Worm (Caenorhabditis elegans): ENCODE results near the gene H40L08.3.

The H40L08.3 gene

DNA sequence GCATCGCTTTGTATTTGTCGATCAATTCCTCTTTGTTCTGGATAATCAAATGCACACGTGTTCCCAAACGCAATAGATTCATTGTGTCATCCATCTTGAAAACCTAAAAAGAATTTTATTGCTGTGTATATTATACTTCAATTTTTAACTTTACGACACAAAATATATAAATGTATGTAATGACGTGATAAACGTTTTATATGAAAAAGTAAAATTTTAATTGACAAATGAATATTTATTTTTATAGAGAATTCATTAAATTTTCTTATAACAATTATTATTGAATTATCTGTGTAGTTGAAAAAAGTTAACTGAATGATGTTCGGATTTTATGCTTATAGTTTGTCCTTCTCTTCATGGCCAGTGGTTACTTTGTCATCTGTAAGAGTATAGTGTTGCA, 20.0 kb downstream of the H40L08.3 start, which contains the start of gene H03G16.7:
Gene H03G16.7, minus strand, starts transcription at position 101 of the 400 bp plus-strand sequence.
- TF ChIP-seq ama-1 (optimal IDR thresholded peaks at IDR 0.05) (no peak), jun-1 (tag; optimal IDR thresholded peaks at IDR 0.05) (no peak), ZK546.5 (tag; optimal IDR thresholded peaks at IDR 0.05) (no peak), pha-4 (tag; optimal IDR thresholded peaks at IDR 0.05) (no peak), snpc-4 (tag; optimal IDR thresholded peaks at IDR 0.05) (no peak), nhr-11 (tag; optimal IDR thresholded peaks at IDR 0.05) (no peak), lin-15B (tag; optimal IDR thresholded peaks at IDR 0.05) (no peak), hmg-11 (tag; optimal IDR thresholded peaks at IDR 0.05) (no peak), nhr-28 (tag; optimal IDR thresholded peaks at IDR 0.05) (no peak), nhr-67 (tag; optimal IDR thresholded peaks at IDR 0.05) (no peak)

DNA sequence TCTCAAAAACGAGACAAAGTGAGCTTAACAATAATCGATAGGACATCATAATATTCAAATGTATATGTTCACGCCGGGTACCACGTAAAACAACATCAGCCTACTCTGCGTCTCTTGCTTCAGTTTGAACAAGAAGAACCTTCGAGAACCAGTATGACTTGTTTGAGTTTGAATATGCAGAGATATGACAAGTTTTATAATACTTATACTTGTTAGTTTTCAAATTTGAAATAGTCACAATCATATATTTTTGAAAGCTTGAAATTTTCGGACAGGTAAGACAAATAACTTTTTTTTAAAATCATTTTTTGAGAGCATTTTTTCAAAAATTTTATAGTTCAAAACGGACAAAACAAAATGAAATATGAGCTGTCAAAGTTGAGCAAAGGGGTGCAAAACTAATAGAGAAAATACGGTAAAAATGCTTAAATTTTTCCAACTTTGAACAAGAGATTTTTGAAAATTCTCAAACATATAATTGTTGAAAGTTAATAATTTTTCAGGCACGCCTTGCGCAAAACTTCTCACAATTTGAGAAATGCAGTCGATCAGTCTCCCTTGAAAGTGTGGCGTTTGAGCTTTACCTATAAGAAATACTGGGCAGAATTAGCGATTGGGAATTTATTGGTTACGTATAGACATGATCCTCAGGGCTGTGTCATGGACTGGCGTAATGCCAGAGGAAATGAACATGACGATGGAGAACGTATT, 22.5 kb downstream of the H40L08.3 start, which contains the start of gene H03G16.1:
Gene H03G16.1, plus strand, starts transcription at position 661 of the 711 bp plus-strand sequence.
- TF ChIP-seq aly-2 (tag; optimal IDR thresholded peaks at IDR 0.05) (no peak), mml-1 (tag; optimal IDR thresholded peaks at IDR 0.05) (no peak), tbx-2 (tag; optimal IDR thresholded peaks at IDR 0.05) (no peak), unc-39 (tag; optimal IDR thresholded peaks at IDR 0.05) (no peak), nhr-25 (tag; optimal IDR thresholded peaks at IDR 0.05) (no peak), snpc-4 (tag; optimal IDR thresholded peaks at IDR 0.05) (no peak), unc-62 (GFP tag; optimal IDR thresholded peaks at IDR 0.05) (no peak), nhr-23 (tag; optimal IDR thresholded peaks at IDR 0.05) (no peak), elt-3 (tag; optimal IDR thresholded peaks at IDR 0.05) (no peak), ztf-11 (tag; optimal IDR thresholded peaks at IDR 0.05) (no peak), eor-1 (tag; optimal IDR thresholded peaks at IDR 0.05) (no peak), ama-1 (optimal IDR thresholded peaks at IDR 0.05) (no peak)

DNA sequence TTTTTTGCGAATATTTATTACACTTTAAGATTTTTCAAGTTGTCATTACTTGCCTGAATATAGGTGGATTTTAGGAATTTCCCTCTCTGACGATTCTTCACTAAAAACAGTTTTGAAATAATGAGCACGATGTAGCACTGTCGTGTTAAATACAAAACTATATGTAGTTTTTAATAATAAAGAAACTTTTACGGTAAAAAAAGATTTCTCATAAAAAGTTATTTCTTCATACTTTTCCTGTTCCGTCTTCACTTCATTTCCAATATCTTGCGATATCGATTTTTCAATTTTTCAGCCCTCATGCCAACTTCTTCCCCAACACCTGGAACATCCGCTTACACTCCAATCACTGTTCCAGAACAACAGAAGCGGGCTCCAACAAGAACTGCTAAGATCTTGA, 23.5 kb downstream of the H40L08.3 start, which contains the start of gene H03G16.6:
Gene H03G16.6, plus strand, starts transcription at position 301 of the 400 bp plus-strand sequence.
- TF ChIP-seq eor-1 (tag; optimal IDR thresholded peaks at IDR 0.05) = no peak
- TF ChIP-seq lin-15B (tag; optimal IDR thresholded peaks at IDR 0.05) = no peak
- TF ChIP-seq nhr-11 (tag; optimal IDR thresholded peaks at IDR 0.05) = no peak
- TF ChIP-seq nhr-67 (tag; optimal IDR thresholded peaks at IDR 0.05) = no peak
- TF ChIP-seq mml-1 (tag; optimal IDR thresholded peaks at IDR 0.05) = no peak
- TF ChIP-seq daf-12 (tag; optimal IDR thresholded peaks at IDR 0.05) = no peak
- no peak for TF ChIP-seq pha-4 (tag; optimal IDR thresholded peaks at IDR 0.05)

DNA sequence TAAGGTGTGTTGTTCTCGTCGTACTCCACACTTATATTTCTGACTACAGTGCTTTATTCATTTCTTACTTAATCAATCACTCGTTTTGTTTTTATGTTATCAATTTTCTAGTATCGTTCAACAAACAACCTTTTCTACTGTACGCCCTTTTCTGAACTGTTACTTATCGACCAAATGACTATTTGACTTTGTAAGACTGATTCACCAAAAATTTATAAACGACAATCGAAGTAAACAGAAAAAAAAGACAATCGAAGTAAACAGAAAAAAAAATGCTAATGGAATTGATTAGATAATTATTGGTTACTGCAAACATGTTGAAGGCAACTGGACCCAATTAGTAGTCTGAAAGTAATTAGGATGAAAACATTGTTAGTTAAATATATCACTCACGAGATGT, 25.9 kb downstream of the H40L08.3 start:
- peak; percentile 4 for TF ChIP-seq elt-2 (tag; optimal IDR thresholded peaks at IDR 0.05)
- peak; percentile 58 for TF ChIP-seq pha-4 (tag; optimal IDR thresholded peaks at IDR 0.05)
- no peak for TF ChIP-seq mml-1 (tag; optimal IDR thresholded peaks at IDR 0.05)

DNA sequence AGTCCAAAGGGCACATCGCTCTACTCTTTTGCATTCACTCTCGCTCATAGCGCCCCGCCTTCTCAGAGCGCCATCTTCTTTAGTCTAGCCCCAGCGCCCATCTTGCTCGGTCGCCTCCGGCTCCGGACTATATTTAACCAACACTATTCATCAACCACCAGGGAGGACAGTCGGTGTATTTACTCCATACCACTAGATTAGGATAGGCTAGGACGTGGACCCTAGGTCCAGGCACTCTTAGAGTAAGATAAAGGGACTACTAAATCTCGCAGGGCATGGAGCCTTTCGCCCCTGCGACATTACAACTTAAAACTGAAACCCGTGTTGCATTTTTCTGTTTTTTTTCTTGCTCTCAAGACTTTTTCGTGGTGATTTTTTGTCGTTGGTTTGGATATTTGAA, 28.4 kb downstream of the H40L08.3 start:
- TF ChIP-seq snpc-4 (tag; optimal IDR thresholded peaks at IDR 0.05) (no peak), unc-39 (tag; optimal IDR thresholded peaks at IDR 0.05) (no peak), lin-15B (tag; optimal IDR thresholded peaks at IDR 0.05) (no peak), ceh-28 (tag; optimal IDR thresholded peaks at IDR 0.05) (no peak), pha-4 (tag; optimal IDR thresholded peaks at IDR 0.05) (no peak)

DNA sequence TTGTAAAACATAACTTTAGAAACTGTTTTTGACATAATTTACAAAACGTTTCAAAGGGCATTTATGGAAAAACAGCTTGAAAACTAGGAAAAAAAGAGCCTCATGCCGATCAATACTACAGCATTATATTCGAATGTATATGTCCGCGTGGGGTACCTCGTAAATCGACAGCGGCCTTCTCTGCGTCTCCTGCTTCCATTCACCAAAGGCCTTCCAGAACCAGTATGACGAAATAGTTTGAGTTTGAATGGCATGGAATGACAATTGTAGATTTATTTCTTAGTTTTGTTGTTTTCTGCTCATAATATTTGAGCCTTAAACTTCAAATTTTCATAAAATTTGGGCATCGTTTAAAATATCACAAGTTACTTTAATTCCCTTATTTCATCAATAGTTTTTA, 30.5 kb downstream of the H40L08.3 start:
- TF ChIP-seq hmg-11 (tag; optimal IDR thresholded peaks at IDR 0.05) = peak; percentile 30
- TF ChIP-seq R02D3.7 (tag; optimal IDR thresholded peaks at IDR 0.05) = peak; percentile 52
- no peak for TF ChIP-seq jun-1 (tag; optimal IDR thresholded peaks at IDR 0.05)
- TF ChIP-seq egl-5 (tag; optimal IDR thresholded peaks at IDR 0.05) = peak; percentile 34
- no peak for TF ChIP-seq nhr-43 (tag; optimal IDR thresholded peaks at IDR 0.05; ENCODE audit: poor library complexity, severe bottlenecking)
- TF ChIP-seq nfya-1 (tag; optimal IDR thresholded peaks at IDR 0.05; ENCODE audit: insufficient read depth) = peak; percentile 46

DNA sequence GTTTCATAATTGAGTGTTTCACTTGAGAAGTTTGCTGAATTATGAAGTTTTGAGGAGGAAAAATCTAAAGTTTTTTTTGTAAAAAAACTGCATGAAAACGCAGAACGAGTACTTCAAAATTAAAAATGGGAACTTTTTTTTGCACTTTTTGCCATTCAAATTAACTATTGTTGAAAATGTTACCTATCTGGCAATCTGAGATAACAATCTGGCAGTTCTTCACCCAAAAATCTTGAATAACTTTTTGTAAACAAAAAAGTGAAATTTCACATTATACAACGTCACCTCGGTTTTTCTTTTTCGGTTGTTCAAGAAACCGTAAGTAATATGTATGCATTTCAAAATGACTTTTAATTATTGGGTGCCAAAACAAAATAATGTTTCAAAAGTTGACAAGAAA, 33.3 kb downstream of the H40L08.3 start:
- TF ChIP-seq elt-1 (tag; optimal IDR thresholded peaks at IDR 0.05) (peak; percentile 88), zag-1 (tag; optimal IDR thresholded peaks at IDR 0.05) (no peak)

All from whole organism, L3 larva.